Fruit fly (Drosophila melanogaster) whole organism, embryonic: ENCODE measurements around the gene CG31627.

ENCODE experiments used
- ATbp ChIP-seq: fragments of 200-800 bp; sonication (Bioruptor generic); optimal IDR thresholded peaks from 2 replicates; lab custom pipeline; 2017; ENCODE audit warnings: missing biosample characterization, mild to moderate bottlenecking, missing genetic modification characterization, missing genetic modification reagents
- Asciz ChIP-seq: fragments of 200-800 bp; sonication (Bioruptor generic); optimal IDR thresholded peaks from 2 replicates; lab custom pipeline; 2017; ENCODE audit warnings: missing biosample characterization, mild to moderate bottlenecking, missing genetic modification characterization, missing genetic modification reagents
- C15 ChIP-seq: fragments of 200-800 bp; sonication (Bioruptor generic); IDR thresholded peaks from 3 replicates; pipeline ENCODE4 v1.3.6; 2022; ENCODE audit warnings: missing biosample characterization, missing genetic modification characterization
- CG12299 ChIP-seq: fragments of 200-800 bp; sonication (Bioruptor generic); optimal IDR thresholded peaks from 2 replicates; lab custom pipeline; 2018; ENCODE audit warnings: missing biosample characterization, mild to moderate bottlenecking, missing genetic modification characterization
- CG12659 ChIP-seq: fragments of 200-800 bp; sonication (Bioruptor generic); optimal IDR thresholded peaks from 3 replicates; lab custom pipeline; 2017; ENCODE audit warnings: mild to moderate bottlenecking, missing biosample characterization, missing genetic modification reagents, missing genetic modification characterization
- CG13624 ChIP-seq: fragments of 200-800 bp; sonication (Bioruptor generic); optimal IDR thresholded peaks from 2 replicates; lab custom pipeline; 2016; ENCODE audit warnings: missing biosample characterization, missing genetic modification characterization
- CG14014 ChIP-seq: fragments of 200-800 bp; sonication (Bioruptor generic); IDR thresholded peaks from 2 replicates; pipeline ENCODE4 v1.3.6; 2022; ENCODE audit warnings: missing biosample characterization, missing genetic modification characterization
- CG14965 ChIP-seq: fragments of 200-800 bp; sonication (Bioruptor generic); optimal IDR thresholded peaks from 2 replicates; lab custom pipeline; 2016; ENCODE audit warnings: missing biosample characterization, missing genetic modification characterization, borderline replicate concordance
- CG15514 ChIP-seq: fragments of 200-800 bp; sonication (Bioruptor generic); optimal IDR thresholded peaks from 3 replicates; lab custom pipeline; 2017; ENCODE audit warnings: missing biosample characterization, missing genetic modification characterization, mild to moderate bottlenecking, moderate library complexity, missing genetic modification reagents
- CG31224 ChIP-seq: fragments of 200-800 bp; sonication (Bioruptor generic); IDR thresholded peaks from 2 replicates; pipeline ENCODE4 v1.3.6; 2022; ENCODE audit warnings: missing biosample characterization, missing genetic modification characterization
- CG33213 ChIP-seq: fragments of 200-800 bp; sonication (Bioruptor generic); optimal IDR thresholded peaks from 3 replicates; lab custom pipeline; 2016; ENCODE audit warnings: missing biosample characterization, missing genetic modification characterization
- CG4854 ChIP-seq: fragments of 200-800 bp; sonication (Bioruptor generic); optimal IDR thresholded peaks from 2 replicates; lab custom pipeline; 2016; ENCODE audit warnings: missing biosample characterization, missing genetic modification characterization, inconsistent platforms
- CG5180 ChIP-seq: fragments of 200-800 bp; sonication (Bioruptor generic); optimal IDR thresholded peaks from 3 replicates; lab custom pipeline; 2017; ENCODE audit warnings: missing biosample characterization, missing genetic modification characterization, mild to moderate bottlenecking, moderate library complexity, missing genetic modification reagents
- CG7745 ChIP-seq: fragments of 200-800 bp; sonication (Bioruptor generic); optimal IDR thresholded peaks from 2 replicates; lab custom pipeline; 2018; ENCODE audit warnings: missing biosample characterization, mild to moderate bottlenecking, missing genetic modification characterization, moderate library complexity
- CG8478 ChIP-seq: fragments of >200 bp; optimal IDR thresholded peaks from 2 replicates; lab custom pipeline; 2018
- CG8765 ChIP-seq: fragments of 200-800 bp; sonication (Bioruptor generic); IDR thresholded peaks from 2 replicates; pipeline ENCODE4 v1.3.6; 2022; ENCODE audit warnings: missing biosample characterization, missing genetic modification characterization
- CG9932 ChIP-seq: fragments of 200-800 bp; sonication (Bioruptor generic); IDR thresholded peaks from 2 replicates; pipeline ENCODE4 v1.3.6; 2022; ENCODE audit warnings: missing biosample characterization, missing genetic modification characterization
- CkIIα-i1 ChIP-seq: fragments of 200-800 bp; sonication (Bioruptor generic); IDR thresholded peaks from 2 replicates; pipeline ENCODE4 v1.3.6; 2022; ENCODE audit warnings: missing biosample characterization, missing genetic modification characterization
- Dbx ChIP-seq: fragments of 200-800 bp; sonication (Bioruptor generic); IDR thresholded peaks from 3 replicates; pipeline ENCODE4 v1.3.6; 2022; ENCODE audit warnings: missing biosample characterization, missing genetic modification characterization
- Dip2 ChIP-seq: fragments of 200-800 bp; sonication (Bioruptor generic); IDR thresholded peaks from 2 replicates; pipeline ENCODE4 v1.3.6; 2022; ENCODE audit warnings: missing biosample characterization, missing genetic modification characterization
- Dp ChIP-seq: fragments of 200-800 bp; sonication (Bioruptor generic); optimal IDR thresholded peaks from 2 replicates; lab custom pipeline; 2018; ENCODE audit warnings: missing biosample characterization, mild to moderate bottlenecking, missing genetic modification characterization, moderate library complexity
- Ets97D ChIP-seq: fragments of 200-800 bp; sonication (Bioruptor generic); optimal IDR thresholded peaks from 3 replicates; lab custom pipeline; 2016; ENCODE audit warnings: missing biosample characterization, missing genetic modification characterization
- HLH3B ChIP-seq: fragments of 200-800 bp; sonication (Bioruptor generic); IDR thresholded peaks from 2 replicates; pipeline ENCODE4 v1.3.6; 2022; ENCODE audit warnings: missing biosample characterization, missing genetic modification characterization
- Kr ChIP-seq: fragments of 200-800 bp; sonication (Bioruptor generic); optimal IDR thresholded peaks from 2 replicates; lab custom pipeline; 2017; ENCODE audit warnings: missing biosample characterization, mild to moderate bottlenecking, missing genetic modification characterization
- Mrtf ChIP-seq: fragments of 200-800 bp; sonication (Bioruptor generic); IDR thresholded peaks from 3 replicates; pipeline ENCODE4 v1.3.6; 2022; ENCODE audit warnings: missing biosample characterization, missing genetic modification characterization
- NFAT ChIP-seq: fragments of 200-800 bp; sonication (Bioruptor generic); IDR thresholded peaks from 2 replicates; pipeline ENCODE4 v1.3.6; 2022; ENCODE audit warnings: missing biosample characterization, missing genetic modification characterization
- Nf-YA ChIP-seq: fragments of 200-800 bp; sonication (Bioruptor generic); IDR thresholded peaks from 2 replicates; pipeline ENCODE4 v1.3.6; 2022; ENCODE audit warnings: missing biosample characterization, missing genetic modification characterization
- NfI ChIP-seq: fragments of 200-800 bp; sonication (Bioruptor generic); optimal IDR thresholded peaks from 3 replicates; lab custom pipeline; 2018; ENCODE audit warnings: missing biosample characterization, mild to moderate bottlenecking, missing genetic modification characterization, moderate library complexity
- Scr ChIP-seq: fragments of 200-800 bp; sonication (Bioruptor generic); IDR thresholded peaks from 2 replicates; pipeline ENCODE4 v1.3.6; 2022; ENCODE audit warnings: missing biosample characterization, missing genetic modification characterization; ENCODE audit not compliant: partially characterized antibody
- Spps ChIP-seq: fragments of 200-800 bp; sonication (Bioruptor generic); optimal IDR thresholded peaks from 2 replicates; lab custom pipeline; 2018; ENCODE audit warnings: missing biosample characterization, mild to moderate bottlenecking, missing genetic modification characterization
- Sry-δ ChIP-seq: fragments of 200-800 bp; sonication (Bioruptor generic); optimal IDR thresholded peaks from 2 replicates; lab custom pipeline; 2016; ENCODE audit warnings: missing biosample characterization, missing genetic modification characterization
- bowl ChIP-seq: fragments of 200-800 bp; sonication (Bioruptor generic); IDR thresholded peaks from 2 replicates; pipeline ENCODE4 v1.3.6; 2022; ENCODE audit warnings: missing biosample characterization, missing genetic modification characterization
- cas ChIP-seq: fragments of 200-800 bp; sonication (Bioruptor generic); IDR thresholded peaks from 2 replicates; pipeline ENCODE4 v1.3.6; 2022; ENCODE audit warnings: missing biosample characterization, missing genetic modification characterization
- chif ChIP-seq, 2 experiments: fragments of 200-800 bp; sonication (Bioruptor generic); optimal IDR thresholded peaks; 3 replicates each; lab custom pipeline; 2016; ENCODE audit warnings: missing biosample characterization in 2 of 2, missing genetic modification characterization in 2 of 2
- crol ChIP-seq: fragments of 200-800 bp; sonication (Bioruptor generic); IDR thresholded peaks from 2 replicates; pipeline ENCODE4 v1.3.6; 2022; ENCODE audit warnings: missing biosample characterization, missing genetic modification characterization
- cwo ChIP-seq: fragments of 200-800 bp; sonication (Bioruptor generic); optimal IDR thresholded peaks from 3 replicates; lab custom pipeline; 2017; ENCODE audit warnings: missing biosample characterization, missing genetic modification characterization, mild to moderate bottlenecking, moderate library complexity, missing genetic modification reagents
- dimm ChIP-seq: fragments of 200-800 bp; sonication (Bioruptor generic); IDR thresholded peaks from 2 replicates; pipeline ENCODE4 v1.3.6; 2022; ENCODE audit warnings: missing biosample characterization, missing genetic modification characterization
- ems ChIP-seq: fragments of 200-800 bp; sonication (Bioruptor generic); optimal IDR thresholded peaks from 3 replicates; lab custom pipeline; 2016; ENCODE audit warnings: missing biosample characterization, missing genetic modification characterization
- eyg ChIP-seq: fragments of 200-800 bp; sonication (Bioruptor generic); optimal IDR thresholded peaks from 3 replicates; lab custom pipeline; 2016; ENCODE audit warnings: missing biosample characterization, missing genetic modification characterization
- ftz-f1 ChIP-seq: fragments of 200-800 bp; sonication (Bioruptor generic); optimal IDR thresholded peaks from 2 replicates; lab custom pipeline; 2016; ENCODE audit warnings: missing biosample characterization, missing genetic modification characterization
- grau ChIP-seq: fragments of 200-800 bp; optimal IDR thresholded peaks from 3 replicates; lab custom pipeline; 2019; ENCODE audit warnings: missing biosample characterization, mild to moderate bottlenecking, missing genetic modification characterization, moderate library complexity
- ken ChIP-seq: fragments of 200-800 bp; sonication (Bioruptor generic); IDR thresholded peaks from 3 replicates; pipeline ENCODE4 v1.3.6; 2022; ENCODE audit warnings: missing biosample characterization, missing genetic modification characterization
- knrl ChIP-seq: fragments of 200-800 bp; sonication (Bioruptor generic); IDR thresholded peaks from 3 replicates; pipeline ENCODE4 v1.3.6; 2022; ENCODE audit warnings: missing biosample characterization, missing genetic modification characterization; ENCODE audit not compliant: partially characterized antibody
- lab ChIP-seq: fragments of 200-800 bp; sonication (Bioruptor generic); optimal IDR thresholded peaks from 3 replicates; lab custom pipeline; 2017; ENCODE audit warnings: missing biosample characterization, missing genetic modification characterization, mild to moderate bottlenecking, moderate library complexity, missing genetic modification reagents
- lmd ChIP-seq: fragments of 200-800 bp; sonication (Bioruptor generic); IDR thresholded peaks from 2 replicates; pipeline ENCODE4 v1.3.6; 2022; ENCODE audit warnings: missing biosample characterization, missing genetic modification characterization
- nerfin-1 ChIP-seq: fragments of 200-800 bp; sonication (Bioruptor generic); optimal IDR thresholded peaks from 3 replicates; lab custom pipeline; 2019; ENCODE audit warnings: missing biosample characterization, mild to moderate bottlenecking, missing genetic modification characterization, moderate library complexity
- odd ChIP-seq: fragments of 200-800 bp; sonication (Bioruptor generic); optimal IDR thresholded peaks from 2 replicates; lab custom pipeline; 2017; ENCODE audit warnings: missing biosample characterization, mild to moderate bottlenecking, missing genetic modification characterization
- pzg ChIP-seq: fragments of 200-800 bp; sonication (Bioruptor generic); optimal IDR thresholded peaks from 3 replicates; lab custom pipeline; 2018; ENCODE audit warnings: missing biosample characterization, mild to moderate bottlenecking, missing genetic modification characterization, moderate library complexity
- salm ChIP-seq: fragments of 200-800 bp; sonication (Bioruptor generic); optimal IDR thresholded peaks from 2 replicates; lab custom pipeline; 2018; ENCODE audit warnings: missing biosample characterization, mild to moderate bottlenecking, missing genetic modification characterization
- sim ChIP-seq: fragments of 200-800 bp; sonication (Bioruptor generic); IDR thresholded peaks from 2 replicates; pipeline ENCODE4 v1.3.6; 2022; ENCODE audit warnings: missing biosample characterization, missing genetic modification characterization
- zen2 ChIP-seq: fragments of 200-800 bp; sonication (Bioruptor generic); IDR thresholded peaks from 3 replicates; pipeline ENCODE4 v1.3.6; 2022; ENCODE audit warnings: missing biosample characterization, missing genetic modification characterization; ENCODE audit not compliant: partially characterized antibody

CG31627 gene

DNA sequence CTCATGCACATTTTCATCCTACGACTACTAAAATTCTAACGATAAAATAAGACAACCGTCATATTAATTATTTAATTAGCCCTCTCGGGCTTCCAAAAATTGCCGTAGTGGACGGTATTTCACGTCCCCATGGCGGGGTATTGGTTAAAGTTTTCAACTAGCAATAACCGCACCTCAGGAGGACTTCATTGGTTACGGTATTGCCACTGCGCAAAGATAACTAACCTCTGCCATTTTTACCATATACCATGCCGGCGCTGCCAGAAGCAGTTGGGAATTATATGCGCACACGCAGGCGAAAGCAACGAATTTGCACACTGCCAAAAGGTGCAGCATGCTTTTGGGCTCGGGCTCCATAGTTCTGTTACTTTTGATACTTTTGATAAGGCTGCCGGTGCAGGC, 41.9 kb downstream of the CG31627 start (continued):
- no peak for TF ChIP-seq CG14965 (GFP tag; lab: Kevin White, UChicago)
- TF ChIP-seq CG33213 (GFP tag; lab: Kevin White, UChicago) = peak; percentile 71
- no peak for TF ChIP-seq CG7745
- no peak for TF ChIP-seq salm (tag; lab: Kevin White, UChicago)
- no peak for TF ChIP-seq CG12659
- peak; percentile 13 for TF ChIP-seq ATbp
- no peak; the same call in 1 of the 2 replicates for TF ChIP-seq lmd (GFP tag; lab: Robert Waterston, UW)
- no peak for TF ChIP-seq ftz-f1 (GFP tag; lab: Kevin White, UChicago)
- TF ChIP-seq CG9932 (GFP tag; lab: Robert Waterston, UW) = 0 out of 2 replicates have a peak, but pooled peaks have one; percentile 7
- TF ChIP-seq Ets97D (GFP tag; lab: Kevin White, UChicago) = peak; percentile 13
- peak; percentile 46; the same call in 1 of the 3 replicates for TF ChIP-seq zen2 (GFP tag; lab: Robert Waterston, UW)
- TF ChIP-seq Asciz (GFP tag; lab: Kevin White, UChicago) = no peak
- TF ChIP-seq CG13624 (GFP tag; lab: Kevin White, UChicago) = peak; percentile 22
- TF ChIP-seq chif (GFP tag; optimal IDR thresholded peaks at IDR 0.05; lab: Kevin White, UChicago) = peak; percentile 3 to 54
- no peak for TF ChIP-seq CG31224 (GFP tag; lab: Robert Waterston, UW)
- TF ChIP-seq CG4854 (GFP tag; lab: Kevin White, UChicago) = peak; percentile 48
- peak; percentile 65; the same call in 2 of the 3 replicates for TF ChIP-seq knrl (GFP tag; lab: Robert Waterston, UW)
- TF ChIP-seq ems = peak; percentile 48
- TF ChIP-seq grau (tag; lab: Kevin White, UChicago) = no peak
- TF ChIP-seq Sry-δ = peak; percentile 17
- TF ChIP-seq CG12299 (tag; lab: Kevin White, UChicago) = no peak
- no peak for TF ChIP-seq odd (GFP tag; lab: Kevin White, UChicago)
- no peak; the same call in 1 of the 2 replicates for TF ChIP-seq HLH3B
- TF ChIP-seq ken (GFP tag; lab: Robert Waterston, UW) = no peak; the same call in 2 of the 3 replicates
- peak; percentile 36 for TF ChIP-seq CG15514 (GFP tag; lab: Kevin White, UChicago)
- TF ChIP-seq Mrtf = no peak
- no peak for TF ChIP-seq NfI (GFP tag; lab: Kevin White, UChicago)
- peak; percentile 27 for TF ChIP-seq nerfin-1 (tag; lab: Kevin White, UChicago)
- TF ChIP-seq Scr (GFP tag; lab: Robert Waterston, UW) = 0 out of 2 replicates have a peak, but pooled peaks have one; percentile 10
- TF ChIP-seq CkIIα-i1 = no peak
- TF ChIP-seq pzg (GFP tag; lab: Kevin White, UChicago) = no peak
- TF ChIP-seq Kr = no peak
- TF ChIP-seq cas (GFP tag; lab: Robert Waterston, UW) = 0 out of 2 replicates have a peak, but pooled peaks have one; percentile 38
- TF ChIP-seq C15 = no peak
- peak; percentile 63 for TF ChIP-seq lab (GFP tag; lab: Kevin White, UChicago)
- no peak for TF ChIP-seq dimm (GFP tag; lab: Robert Waterston, UW)
- no peak for TF ChIP-seq Dp (GFP tag; lab: Kevin White, UChicago)
- TF ChIP-seq CG8478 (lab: Kevin White, UChicago) = no peak
- 0 out of 2 replicates have a peak, but pooled peaks have one; percentile 57 for TF ChIP-seq Nf-YA
- no peak for TF ChIP-seq Spps (tag; lab: Kevin White, UChicago)
- TF ChIP-seq cwo = no peak
- peak; percentile 15; the same call in 1 of the 2 replicates for TF ChIP-seq bowl
- no peak for TF ChIP-seq eyg (GFP tag; lab: Kevin White, UChicago)
- TF ChIP-seq CG8765 (GFP tag; lab: Robert Waterston, UW) = peak; percentile 41; the same call in 1 of the 2 replicates
- peak; percentile 64 for TF ChIP-seq NFAT
- TF ChIP-seq crol (GFP tag; lab: Robert Waterston, UW) = no peak
- no peak for TF ChIP-seq Dip2 (GFP tag; lab: Robert Waterston, UW)
- TF ChIP-seq sim = no peak
- no peak for TF ChIP-seq CG5180
- TF ChIP-seq Dbx (GFP tag; lab: Robert Waterston, UW) = peak; percentile 55
- 0 out of 2 replicates have a peak, but pooled peaks have one; percentile 17 for TF ChIP-seq CG14014
